Worm (Caenorhabditis elegans): ENCODE results near the gene F33G12.6.

The F33G12.6 gene

ce11 chrII:5058036-5058435 lies 8.3 kb downstream of the F33G12.6 start, which contains the start of gene C27A2.12:
C27A2.12 (minus strand) TSS chrII:5058136.
- TF ChIP-seq bed-1 (GFP tag; IDR thresholded peaks at IDR 0.05): no peak
- TF ChIP-seq sptf-2 (GFP tag; optimal IDR thresholded peaks at IDR 0.05): no peak
- no peak for TF ChIP-seq B0035.1 (tag; optimal IDR thresholded peaks at IDR 0.05)
- no peak for TF ChIP-seq F23B12.7 (tag; optimal IDR thresholded peaks at IDR 0.05; ENCODE audit: insufficient read depth)
- TF ChIP-seq ceh-100 (GFP tag; IDR thresholded peaks at IDR 0.05): no peak
- no peak for TF ChIP-seq ceh-79 (tag; optimal IDR thresholded peaks at IDR 0.05)
- TF ChIP-seq B0336.3 (GFP tag; IDR thresholded peaks at IDR 0.05): no peak
- TF ChIP-seq hsf-1 (GFP tag; IDR thresholded peaks at IDR 0.05): no peak
- no peak for TF ChIP-seq ztf-22 (GFP tag; optimal IDR thresholded peaks at IDR 0.05)
- TF ChIP-seq nfyb-1 (GFP tag; IDR thresholded peaks at IDR 0.05): no peak
- no peak for TF ChIP-seq F39B2.1 (GFP tag; IDR thresholded peaks at IDR 0.05)
- TF ChIP-seq lin-26 (GFP tag; IDR thresholded peaks at IDR 0.05): no peak
- no peak for TF ChIP-seq ztf-18 (tag; optimal IDR thresholded peaks at IDR 0.05)

ce11 chrII:5060719-5061118 lies 11.0 kb downstream of the F33G12.6 start, which contains the start of gene pho-12:
pho-12 (minus strand) TSS chrII:5060819.
- TF ChIP-seq lin-54 (GFP tag; optimal IDR thresholded peaks at IDR 0.05) (no peak), F52B5.7 (tag; optimal IDR thresholded peaks at IDR 0.05) (no peak), ets-4 (GFP tag; optimal IDR thresholded peaks at IDR 0.05) (no peak), T07F8.4 (tag; optimal IDR thresholded peaks at IDR 0.05) (no peak), tbx-9 (tag; optimal IDR thresholded peaks at IDR 0.05; ENCODE audit: borderline replicate concordance) (no peak), lsy-27 (tag; optimal IDR thresholded peaks at IDR 0.05; ENCODE audit: borderline replicate concordance, insufficient read depth) (no peak), madf-6 (GFP tag; IDR thresholded peaks at IDR 0.05) (no peak), B0019.2 (GFP tag; conservative IDR thresholded peaks at IDR 0.05) (no peak), F39B2.1 (GFP tag; IDR thresholded peaks at IDR 0.05) (no peak), sdz-38 (tag; optimal IDR thresholded peaks at IDR 0.05) (no peak), hlh-26 (GFP tag; conservative IDR thresholded peaks at IDR 0.05) (no peak), K12H6.12 (tag; optimal IDR thresholded peaks at IDR 0.05) (no peak), snpc-1.3 (tag; optimal IDR thresholded peaks at IDR 0.05; ENCODE audit: insufficient read depth) (no peak), K11D2.4 (GFP tag; IDR thresholded peaks at IDR 0.05) (no peak)

ce11 chrII:5061794-5062368 lies 12.2 kb downstream of the F33G12.6 start, which contains the start of gene smc-5:
smc-5 (plus strand) TSS chrII:5062125.
- TF ChIP-seq T07F8.4 (tag; optimal IDR thresholded peaks at IDR 0.05): no peak
- peak; percentile 80 for TF ChIP-seq ceh-91 (GFP tag; IDR thresholded peaks at IDR 0.05)
- TF ChIP-seq nhr-90 (tag; optimal IDR thresholded peaks at IDR 0.05): no peak
- peak; percentile 77 for TF ChIP-seq unc-130 (GFP tag; optimal IDR thresholded peaks at IDR 0.05)
- peak; percentile 82 for TF ChIP-seq dox-1 (GFP tag; IDR thresholded peaks at IDR 0.05)
- TF ChIP-seq snpc-1.1 (tag; optimal IDR thresholded peaks at IDR 0.05; ENCODE audit: insufficient read depth): peak; percentile 24
- TF ChIP-seq Y53F4B.3 (GFP tag; IDR thresholded peaks at IDR 0.05): no peak
- TF ChIP-seq ekl-4 (GFP tag; IDR thresholded peaks at IDR 0.05): 0 out of 2 replicates have a peak, but pooled peaks have one; percentile 25
- TF ChIP-seq lin-26 (GFP tag; IDR thresholded peaks at IDR 0.05): 0 out of 2 replicates have a peak, but pooled peaks have one; percentile 20
- peak; percentile 96 for TF ChIP-seq ceh-100 (GFP tag; IDR thresholded peaks at IDR 0.05)
- TF ChIP-seq F49E8.2 (tag; optimal IDR thresholded peaks at IDR 0.05; ENCODE audit: insufficient read depth): peak; percentile 27
- peak; percentile 28 for TF ChIP-seq nhr-80 (tag; optimal IDR thresholded peaks at IDR 0.05)
- peak; percentile 79 for TF ChIP-seq attf-5 (GFP tag; optimal IDR thresholded peaks at IDR 0.05)
- TF ChIP-seq F23B12.7 (tag; optimal IDR thresholded peaks at IDR 0.05; ENCODE audit: insufficient read depth): peak; percentile 88
- peak; percentile 80 for TF ChIP-seq madf-8 (GFP tag; conservative IDR thresholded peaks at IDR 0.05)
- peak; percentile 20 for TF ChIP-seq ZK185.1 (tag; optimal IDR thresholded peaks at IDR 0.05; ENCODE audit: poor library complexity, severe bottlenecking)
- TF ChIP-seq hmg-1.2 (GFP tag; IDR thresholded peaks at IDR 0.05): peak; percentile 42; the same call in 1 of the 2 replicates
- peak; percentile 54 for TF ChIP-seq tbp1 (GFP tag; optimal IDR thresholded peaks at IDR 0.05)
- TF ChIP-seq lsl-1 (GFP tag; optimal IDR thresholded peaks at IDR 0.05): peak; percentile 70
- TF ChIP-seq dpl-1 (GFP tag; optimal IDR thresholded peaks at IDR 0.05): peak; percentile 84
- no peak for TF ChIP-seq ztf-26 (tag; optimal IDR thresholded peaks at IDR 0.05)
- peak; percentile 89 for TF ChIP-seq madf-6 (GFP tag; IDR thresholded peaks at IDR 0.05)
- no peak for TF ChIP-seq F57A8.1 (GFP tag; optimal IDR thresholded peaks at IDR 0.05)

All from whole organism, young adult.